Fruit fly (Drosophila melanogaster) whole organism, embryonic: ENCODE measurements around the gene CG8560.

Experiments
- ATbp ChIP-seq: fragments of 200-800 bp; sonication (Bioruptor generic); optimal IDR thresholded peaks from 2 replicates; lab custom pipeline; 2017; ENCODE audit warnings: missing biosample characterization, mild to moderate bottlenecking, missing genetic modification characterization, missing genetic modification reagents
- Asciz ChIP-seq: fragments of 200-800 bp; sonication (Bioruptor generic); optimal IDR thresholded peaks from 2 replicates; lab custom pipeline; 2017; ENCODE audit warnings: missing biosample characterization, mild to moderate bottlenecking, missing genetic modification characterization, missing genetic modification reagents
- Atf-2 ChIP-seq: fragments of 200-800 bp; sonication (Bioruptor generic); optimal IDR thresholded peaks from 2 replicates; lab custom pipeline; 2016; ENCODE audit warnings: missing biosample characterization, missing genetic modification characterization
- BtbVII ChIP-seq: fragments of 200-800 bp; sonication (Bioruptor generic); optimal IDR thresholded peaks from 3 replicates; lab custom pipeline; 2017; ENCODE audit warnings: missing biosample characterization, mild to moderate bottlenecking, missing genetic modification characterization
- CG10147 ChIP-seq: fragments of 200-800 bp; sonication (Bioruptor generic); optimal IDR thresholded peaks from 2 replicates; lab custom pipeline; 2019; ENCODE audit warnings: missing biosample characterization, mild to moderate bottlenecking, missing genetic modification characterization, moderate library complexity
- CG11085 ChIP-seq: fragments of 200-800 bp; sonication (Bioruptor generic); IDR thresholded peaks from 2 replicates; pipeline ENCODE4 v1.3.6; 2022; ENCODE audit warnings: missing biosample characterization, missing genetic modification characterization
- CG13424 ChIP-seq: fragments of 200-800 bp; sonication (Bioruptor generic); optimal IDR thresholded peaks from 2 replicates; lab custom pipeline; 2019; ENCODE audit warnings: missing biosample characterization, mild to moderate bottlenecking, missing genetic modification characterization, moderate library complexity
- CG14710 ChIP-seq: fragments of 200-800 bp; sonication (Bioruptor generic); optimal IDR thresholded peaks from 3 replicates; lab custom pipeline; 2019; ENCODE audit warnings: missing biosample characterization, mild to moderate bottlenecking, missing genetic modification characterization, moderate library complexity
- CG16813 ChIP-seq: fragments of 200-800 bp; sonication (Bioruptor generic); IDR thresholded peaks from 3 replicates; pipeline ENCODE4 v1.3.6; 2022; ENCODE audit warnings: missing biosample characterization, missing genetic modification characterization; ENCODE audit not compliant: partially characterized antibody
- CG1792 ChIP-seq: fragments of 200-800 bp; sonication (Bioruptor generic); optimal IDR thresholded peaks from 2 replicates; lab custom pipeline; 2016; ENCODE audit warnings: missing biosample characterization, missing genetic modification characterization
- CG2199 ChIP-seq: fragments of 200-800 bp; sonication (Bioruptor generic); IDR thresholded peaks from 3 replicates; pipeline ENCODE4 v1.3.6; 2022; ENCODE audit warnings: missing biosample characterization, missing genetic modification characterization
- CG2875 ChIP-seq: fragments of 200-800 bp; sonication (Bioruptor generic); optimal IDR thresholded peaks from 2 replicates; lab custom pipeline; 2017; ENCODE audit warnings: missing biosample characterization, mild to moderate bottlenecking, missing genetic modification characterization, missing genetic modification reagents
- CG7786 ChIP-seq: fragments of 200-800 bp; sonication (Bioruptor generic); optimal IDR thresholded peaks from 2 replicates; lab custom pipeline; 2016; ENCODE audit warnings: missing biosample characterization, missing genetic modification characterization
- CG7963 ChIP-seq: fragments of 200-800 bp; sonication (Bioruptor generic); IDR thresholded peaks from 3 replicates; pipeline ENCODE4 v1.3.6; 2022; ENCODE audit warnings: missing biosample characterization, missing genetic modification characterization; ENCODE audit not compliant: partially characterized antibody
- CG8765 ChIP-seq: fragments of 200-800 bp; sonication (Bioruptor generic); IDR thresholded peaks from 2 replicates; pipeline ENCODE4 v1.3.6; 2022; ENCODE audit warnings: missing biosample characterization, missing genetic modification characterization
- CG8924 ChIP-seq: fragments of 200-800 bp; optimal IDR thresholded peaks from 3 replicates; lab custom pipeline; 2019; ENCODE audit warnings: missing biosample characterization, mild to moderate bottlenecking, missing genetic modification characterization, moderate library complexity
- CkIIα-i1 ChIP-seq: fragments of 200-800 bp; sonication (Bioruptor generic); IDR thresholded peaks from 2 replicates; pipeline ENCODE4 v1.3.6; 2022; ENCODE audit warnings: missing biosample characterization, missing genetic modification characterization
- Dip2 ChIP-seq: fragments of 200-800 bp; sonication (Bioruptor generic); IDR thresholded peaks from 2 replicates; pipeline ENCODE4 v1.3.6; 2022; ENCODE audit warnings: missing biosample characterization, missing genetic modification characterization
- Dip3 ChIP-seq: fragments of 200-800 bp; sonication (Bioruptor generic); optimal IDR thresholded peaks from 3 replicates; lab custom pipeline; 2016; ENCODE audit warnings: missing biosample characterization, missing genetic modification characterization
- E2f2 ChIP-seq: fragments of 200-800 bp; sonication (Bioruptor generic); IDR thresholded peaks from 2 replicates; pipeline ENCODE4 v1.3.6; 2022; ENCODE audit warnings: missing biosample characterization, missing genetic modification characterization
- Fer2 ChIP-seq: fragments of 200-800 bp; sonication (Bioruptor generic); optimal IDR thresholded peaks from 2 replicates; lab custom pipeline; 2018; ENCODE audit warnings: missing biosample characterization, mild to moderate bottlenecking, missing genetic modification characterization, moderate library complexity
- H15 ChIP-seq: fragments of 200-800 bp; sonication (Bioruptor generic); IDR thresholded peaks from 3 replicates; pipeline ENCODE4 v1.3.6; 2022; ENCODE audit warnings: missing biosample characterization, missing genetic modification characterization
- Hr78 ChIP-seq, 2 experiments: fragments of 200-800 bp in 1 of 2; fragments of >200 bp in 1 of 2; sonication (Bioruptor generic) in 1 of 2; optimal IDR thresholded peaks; 2 replicates each; lab custom pipeline; 2017 to 2019; ENCODE audit warnings: missing biosample characterization in 2 of 2, missing genetic modification characterization in 2 of 2, mild to moderate bottlenecking in 1 of 2, moderate library complexity in 1 of 2
- MTF-1 ChIP-seq: fragments of 200-800 bp; sonication (Bioruptor generic); optimal IDR thresholded peaks from 2 replicates; lab custom pipeline; 2018; ENCODE audit warnings: missing biosample characterization, mild to moderate bottlenecking, missing genetic modification characterization, borderline replicate concordance
- Mad ChIP-seq: fragments of 200-800 bp; sonication (Bioruptor generic); optimal IDR thresholded peaks from 2 replicates; lab custom pipeline; 2016; ENCODE audit warnings: missing biosample characterization, missing genetic modification characterization
- Oaz ChIP-seq: fragments of 200-800 bp; sonication (Bioruptor generic); IDR thresholded peaks from 2 replicates; pipeline ENCODE4 v1.3.6; 2022; ENCODE audit warnings: missing biosample characterization, missing genetic modification characterization
- Opbp ChIP-seq: fragments of 200-800 bp; sonication (Bioruptor generic); IDR thresholded peaks from 3 replicates; pipeline ENCODE4 v1.3.6; 2022; ENCODE audit warnings: missing biosample characterization, missing genetic modification characterization; ENCODE audit not compliant: partially characterized antibody
- Pdp1 ChIP-seq, 2 experiments: fragments of 200-800 bp; sonication (Bioruptor generic); optimal IDR thresholded peaks; 3 replicates each; lab custom pipeline; 2016; ENCODE audit warnings: missing biosample characterization in 2 of 2, missing genetic modification characterization in 2 of 2, mild to moderate bottlenecking in 1 of 2, moderate library complexity in 1 of 2
- Sox100B ChIP-seq: fragments of 200-800 bp; sonication (Bioruptor generic); optimal IDR thresholded peaks from 3 replicates; lab custom pipeline; 2018; ENCODE audit warnings: missing biosample characterization, mild to moderate bottlenecking, missing genetic modification characterization
- Sry-δ ChIP-seq: fragments of 200-800 bp; sonication (Bioruptor generic); optimal IDR thresholded peaks from 2 replicates; lab custom pipeline; 2016; ENCODE audit warnings: missing biosample characterization, missing genetic modification characterization
- al ChIP-seq: fragments of 200-800 bp; sonication (Bioruptor generic); IDR thresholded peaks from 2 replicates; pipeline ENCODE4 v1.3.6; 2022; ENCODE audit warnings: missing biosample characterization, missing genetic modification characterization
- amos ChIP-seq: fragments of 200-800 bp; sonication (Bioruptor generic); IDR thresholded peaks from 2 replicates; pipeline ENCODE4 v1.3.6; 2022; ENCODE audit warnings: missing biosample characterization, missing genetic modification characterization; ENCODE audit not compliant: partially characterized antibody
- br ChIP-seq: fragments of >200 bp; optimal IDR thresholded peaks from 2 replicates; lab custom pipeline; 2017
- cad ChIP-seq: fragments of >200 bp; optimal IDR thresholded peaks from 2 replicates; lab custom pipeline; 2017; ENCODE audit warnings: missing biosample characterization, missing genetic modification characterization
- cas ChIP-seq: fragments of 200-800 bp; sonication (Bioruptor generic); IDR thresholded peaks from 2 replicates; pipeline ENCODE4 v1.3.6; 2022; ENCODE audit warnings: missing biosample characterization, missing genetic modification characterization
- cg ChIP-seq: fragments of 200-800 bp; sonication (Bioruptor generic); optimal IDR thresholded peaks from 3 replicates; lab custom pipeline; 2019; ENCODE audit warnings: missing biosample characterization, mild to moderate bottlenecking, missing genetic modification characterization, moderate library complexity
- chn ChIP-seq: fragments of 200-800 bp; sonication (Bioruptor generic); optimal IDR thresholded peaks from 2 replicates; lab custom pipeline; 2016; ENCODE audit warnings: missing biosample characterization, missing genetic modification characterization
- ci ChIP-seq: fragments of 200-800 bp; sonication (Bioruptor generic); IDR thresholded peaks from 3 replicates; pipeline ENCODE4 v1.3.6; 2022; ENCODE audit warnings: missing biosample characterization, missing genetic modification characterization
- cwo ChIP-seq: fragments of 200-800 bp; sonication (Bioruptor generic); optimal IDR thresholded peaks from 3 replicates; lab custom pipeline; 2017; ENCODE audit warnings: missing biosample characterization, missing genetic modification characterization, mild to moderate bottlenecking, moderate library complexity, missing genetic modification reagents
- dmrt11E ChIP-seq: fragments of 200-800 bp; sonication (Bioruptor generic); optimal IDR thresholded peaks from 3 replicates; lab custom pipeline; 2018; ENCODE audit warnings: missing biosample characterization, mild to moderate bottlenecking, missing genetic modification characterization, moderate library complexity
- dmrt99B ChIP-seq: fragments of 200-800 bp; sonication (Bioruptor generic); optimal IDR thresholded peaks from 2 replicates; lab custom pipeline; 2018; ENCODE audit warnings: missing biosample characterization, mild to moderate bottlenecking, missing genetic modification characterization, moderate library complexity
- emc ChIP-seq: fragments of 200-800 bp; sonication (Bioruptor generic); optimal IDR thresholded peaks from 2 replicates; lab custom pipeline; 2016; ENCODE audit warnings: missing biosample characterization, missing genetic modification characterization
- en ChIP-seq: fragments of 200-800 bp; sonication (Bioruptor generic); optimal IDR thresholded peaks from 2 replicates; lab custom pipeline; 2016; ENCODE audit warnings: missing biosample characterization, missing genetic modification characterization
- fu2 ChIP-seq: fragments of 200-800 bp; sonication (Bioruptor generic); optimal IDR thresholded peaks from 2 replicates; lab custom pipeline; 2016; ENCODE audit warnings: missing biosample characterization, missing genetic modification characterization
- hbn ChIP-seq: fragments of 200-800 bp; sonication (Bioruptor generic); IDR thresholded peaks from 2 replicates; pipeline ENCODE4 v1.3.6; 2022; ENCODE audit warnings: missing biosample characterization, missing genetic modification characterization; ENCODE audit not compliant: partially characterized antibody
- knrl ChIP-seq: fragments of 200-800 bp; sonication (Bioruptor generic); IDR thresholded peaks from 3 replicates; pipeline ENCODE4 v1.3.6; 2022; ENCODE audit warnings: missing biosample characterization, missing genetic modification characterization; ENCODE audit not compliant: partially characterized antibody
- lmd ChIP-seq: fragments of 200-800 bp; sonication (Bioruptor generic); IDR thresholded peaks from 2 replicates; pipeline ENCODE4 v1.3.6; 2022; ENCODE audit warnings: missing biosample characterization, missing genetic modification characterization
- luna ChIP-seq: fragments of 200-800 bp; sonication (Bioruptor generic); optimal IDR thresholded peaks from 2 replicates; lab custom pipeline; 2016; ENCODE audit warnings: missing biosample characterization, missing genetic modification characterization
- prd ChIP-seq, 3 experiments: fragments of >200 bp in 2 of 3; fragments of 200-800 bp in 1 of 3; sonication (Bioruptor generic) in 1 of 3; optimal IDR thresholded peaks in 2 of 3; IDR thresholded peaks in 1 of 3; 2 replicates in 2 of 3; 3 replicates in 1 of 3; pipeline versions ENCODE4 v1.3.6 to Lab custom; 2017 to 2022; ENCODE audit warnings: missing biosample characterization in 1 of 3, missing genetic modification characterization in 1 of 3

Gene CG8560

DNA sequence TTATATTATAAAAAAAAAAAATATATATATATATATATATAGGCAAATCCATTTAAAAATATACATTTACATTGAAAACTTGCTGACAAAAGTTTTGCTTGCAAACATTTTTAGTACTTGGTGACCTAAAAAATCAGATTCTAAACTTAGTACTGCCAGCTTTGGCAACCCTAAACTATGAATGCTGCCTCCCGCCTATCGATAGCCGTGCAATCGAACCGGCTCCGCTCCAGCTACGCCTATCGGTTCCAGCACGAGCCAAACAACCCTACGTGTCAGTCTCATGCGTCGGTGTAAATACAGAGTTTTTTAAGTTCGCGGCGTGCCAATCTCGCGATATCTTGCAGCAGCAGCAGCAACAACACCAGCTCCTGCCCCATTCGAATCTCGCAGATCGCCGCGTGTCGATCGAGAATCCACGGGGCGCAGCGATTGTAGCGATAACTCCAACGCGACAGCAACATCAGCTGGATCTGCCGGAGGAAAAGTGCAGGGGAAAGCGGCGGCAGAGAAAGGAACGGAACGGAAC is 43.6 kb downstream of the CG8560 start, which contains the start of gene Sec63 (continued):
- TF ChIP-seq BtbVII (GFP tag; lab: Kevin White, UChicago) (peak; percentile 21), H15 (peak; percentile 63; the same call in 2 of the 3 replicates), cas (GFP tag; lab: Robert Waterston, UW) (0 out of 2 replicates have a peak, but pooled peaks have one; percentile 34), al (GFP tag; lab: Robert Waterston, UW) (peak; percentile 62), CG8765 (GFP tag; lab: Robert Waterston, UW) (no peak), CG2875 (GFP tag; lab: Kevin White, UChicago) (no peak), dmrt99B (tag; lab: Kevin White, UChicago) (peak; percentile 14), knrl (GFP tag; lab: Robert Waterston, UW) (peak; percentile 91), cg (GFP tag; lab: Kevin White, UChicago) (no peak), Pdp1 (GFP tag; optimal IDR thresholded peaks at IDR 0.05; lab: Kevin White, UChicago) (peak; percentile 5 to 11), prd (optimal IDR thresholded peaks at IDR 0.05; lab: Kevin White, UChicago) (no peak), prd (GFP tag; IDR thresholded peaks at IDR 0.05; lab: Robert Waterston, UW) (peak; percentile 77), Mad (GFP tag; lab: Kevin White, UChicago) (no peak), br (lab: Kevin White, UChicago) (no peak), Oaz (GFP tag; lab: Robert Waterston, UW) (no peak), CG7963 (peak; percentile 93), emc (GFP tag; lab: Kevin White, UChicago) (no peak), Atf-2 (no peak), fu2 (GFP tag; lab: Kevin White, UChicago) (no peak), Fer2 (tag; lab: Kevin White, UChicago) (peak; percentile 26), CG16813 (peak; percentile 81), chn (peak; percentile 57), CG11085 (GFP tag; lab: Robert Waterston, UW) (peak; percentile 22; the same call in 1 of the 2 replicates), lmd (peak; percentile 56; the same call in 1 of the 2 replicates), hbn (GFP tag; lab: Robert Waterston, UW) (peak; percentile 72), CG1792 (no peak), CkIIα-i1 (GFP tag; lab: Robert Waterston, UW) (no peak), Asciz (GFP tag; lab: Kevin White, UChicago) (peak; percentile 22), ATbp (GFP tag; lab: Kevin White, UChicago) (no peak), CG7786 (GFP tag; lab: Kevin White, UChicago) (no peak), CG8924 (tag; lab: Kevin White, UChicago) (peak; percentile 36), cad (GFP tag; lab: Kevin White, UChicago) (no peak), dmrt11E (tag; lab: Kevin White, UChicago) (no peak), cwo (GFP tag; lab: Kevin White, UChicago) (no peak), CG14710 (tag; lab: Kevin White, UChicago) (no peak), CG13424 (peak; percentile 68), luna (GFP tag; lab: Kevin White, UChicago) (peak; percentile 22), en (GFP tag; lab: Kevin White, UChicago) (no peak), CG2199 (peak; percentile 23; the same call in 1 of the 3 replicates), ci (GFP tag; lab: Robert Waterston, UW) (no peak; the same call in 1 of the 3 replicates), CG10147 (GFP tag; lab: Kevin White, UChicago) (no peak), Dip3 (peak; percentile 58), E2f2 (GFP tag; lab: Robert Waterston, UW) (peak; percentile 53; the same call in 1 of the 2 replicates), Hr78 (GFP tag; optimal IDR thresholded peaks at IDR 0.05; lab: Kevin White, UChicago) (no peak), amos (GFP tag; lab: Robert Waterston, UW) (peak; percentile 92), MTF-1 (GFP tag; lab: Kevin White, UChicago) (no peak), Opbp (GFP tag; lab: Robert Waterston, UW) (peak; percentile 88), Sry-δ (GFP tag; lab: Kevin White, UChicago) (peak; percentile 77), Dip2 (GFP tag; lab: Robert Waterston, UW) (no peak), Sox100B (GFP tag; lab: Kevin White, UChicago) (peak; percentile 34)
